Worm (Caenorhabditis elegans) whole organism, L4/young adult: Measurements from ENCODE around the gene pqn-37.

Experiments
- W03F9.2 ChIP-seq: fragments of 150-350 bp; optimal IDR thresholded peaks from 2 replicates; lab custom pipeline; 2014; ENCODE audit warnings: missing biosample characterization, missing genetic modification characterization
- dao-5 ChIP-seq: sonication (generic microtip); optimal IDR thresholded peaks from 2 replicates; lab custom pipeline; 2016; ENCODE audit warnings: missing genotype, missing genetic modification characterization, moderate library complexity, missing compliant biosample characterization
- him-1 ChIP-seq: sonication (generic microtip); optimal IDR thresholded peaks from 2 replicates; lab custom pipeline; 2016; ENCODE audit warnings: missing genotype, missing genetic modification reagents, missing genetic modification characterization, missing compliant biosample characterization

DNA sequence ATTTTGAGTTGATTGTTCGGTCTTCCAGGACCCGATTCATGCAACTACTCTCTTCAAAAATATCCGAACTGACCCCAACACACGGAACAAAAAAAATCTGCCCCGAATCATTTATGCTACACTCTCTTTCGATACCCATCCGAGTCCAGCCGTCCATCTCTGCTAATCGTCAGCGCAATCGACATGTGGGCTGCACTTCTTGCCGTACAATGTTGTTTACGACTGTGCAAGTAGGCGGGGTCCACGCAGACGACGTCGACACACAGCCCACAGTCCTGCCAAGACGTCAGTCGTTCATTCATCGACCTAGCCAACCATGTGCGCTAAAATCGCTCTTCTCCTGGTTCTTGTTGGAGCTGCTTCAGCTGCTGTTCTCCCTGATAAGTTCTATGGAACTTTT is 8.5 kb upstream of the pqn-37 start, which contains the start of gene lbp-1:
- TF ChIP-seq W03F9.2 (tag; lab: Kevin White, UChicago) (no peak), him-1 (tag; lab: Kevin White, UChicago) (no peak), dao-5 (tag; lab: Kevin White, UChicago) (no peak)
